Worm (Caenorhabditis elegans) whole organism, L4/young adult: ENCODE results near the gene C48B4.7.

Experiments
- W03F9.2 ChIP-seq: fragments of 150-350 bp; optimal IDR thresholded peaks from 2 replicates; lab custom pipeline; 2014; ENCODE audit warnings: missing biosample characterization, missing genetic modification characterization
- dao-5 ChIP-seq: sonication (generic microtip); optimal IDR thresholded peaks from 2 replicates; lab custom pipeline; 2016; ENCODE audit warnings: missing genotype, missing genetic modification characterization, moderate library complexity, missing compliant biosample characterization
- him-1 ChIP-seq: sonication (generic microtip); optimal IDR thresholded peaks from 2 replicates; lab custom pipeline; 2016; ENCODE audit warnings: missing genotype, missing genetic modification reagents, missing genetic modification characterization, missing compliant biosample characterization

Gene C48B4.7

ce11 chrIII:9526851-9527250, 32.4 kb downstream of the C48B4.7 start, which contains the start of gene ZK1098.6:
Gene ZK1098.6, plus strand, starts transcription at chrIII:9527151.
- TF ChIP-seq dao-5 (tag; lab: Kevin White, UChicago) (no peak), him-1 (tag; lab: Kevin White, UChicago) (no peak), W03F9.2 (tag; lab: Kevin White, UChicago) (no peak)

ce11 chrIII:9525252-9525651, 34.0 kb downstream of the C48B4.7 start, which contains the start of gene trpp-3:
Gene trpp-3, plus strand, starts transcription at chrIII:9525552.
- TF ChIP-seq W03F9.2 (tag; lab: Kevin White, UChicago) (no peak), him-1 (tag; lab: Kevin White, UChicago) (no peak), dao-5 (tag; lab: Kevin White, UChicago) (no peak)

- TF ChIP-seq him-1 (tag; lab: Kevin White, UChicago), result no peak
- TF ChIP-seq W03F9.2 (tag; lab: Kevin White, UChicago), result no peak
- TF ChIP-seq dao-5 (tag; lab: Kevin White, UChicago), result no peak
Observed at ce11 chrIII:9523581-9523980, 35.6 kb downstream of the C48B4.7 start, which contains the start of gene mrps-23. Gene mrps-23, minus strand, starts transcription at chrIII:9523672.

ce11 chrIII:9521410-9522090, 37.7 kb downstream of the C48B4.7 start, which contains the start of the genes clu-1 and prp-40:
Gene clu-1, minus strand, starts transcription at chrIII:9521460.
Gene prp-40, plus strand, starts transcription at chrIII:9522075.
- TF ChIP-seq W03F9.2 (tag; lab: Kevin White, UChicago) (peak; percentile 95), dao-5 (tag; lab: Kevin White, UChicago) (no peak)

- no peak for TF ChIP-seq him-1 (tag; lab: Kevin White, UChicago)
- no peak for TF ChIP-seq dao-5 (tag; lab: Kevin White, UChicago)
- TF ChIP-seq W03F9.2 (tag; lab: Kevin White, UChicago), result no peak
Observed at ce11 chrIII:9516148-9516547, 43.1 kb downstream of the C48B4.7 start, which contains the start of gene F55H2.7. Gene F55H2.7, minus strand, starts transcription at chrIII:9516248.

ce11 chrIII:9513569-9513968, 45.7 kb downstream of the C48B4.7 start, which contains the start of gene F55H2.8:
Gene F55H2.8, plus strand, starts transcription at chrIII:9513869.
- TF ChIP-seq dao-5 (tag; lab: Kevin White, UChicago) (no peak), W03F9.2 (tag; lab: Kevin White, UChicago) (no peak), him-1 (tag; lab: Kevin White, UChicago) (no peak)

ce11 chrIII:9513006-9513405, 46.2 kb downstream of the C48B4.7 start:
- TF ChIP-seq W03F9.2 (tag; lab: Kevin White, UChicago), result no peak
- TF ChIP-seq dao-5 (tag; lab: Kevin White, UChicago), result no peak

- TF ChIP-seq him-1 (tag; lab: Kevin White, UChicago) (no peak), dao-5 (tag; lab: Kevin White, UChicago) (no peak)
Observed at ce11 chrIII:9511660-9512059, 47.6 kb downstream of the C48B4.7 start.

ce11 chrIII:9511055-9511520, 48.1 kb downstream of the C48B4.7 start, which contains the start of gene F55H2.5:
Gene F55H2.5, plus strand, starts transcription at chrIII:9511470.
- TF ChIP-seq dao-5 (tag; lab: Kevin White, UChicago), result no peak
- no peak for TF ChIP-seq him-1 (tag; lab: Kevin White, UChicago)
- TF ChIP-seq W03F9.2 (tag; lab: Kevin White, UChicago), result no peak

- TF ChIP-seq dao-5 (tag; lab: Kevin White, UChicago) (peak; percentile 46), him-1 (tag; lab: Kevin White, UChicago) (no peak)
Observed at ce11 chrIII:9509764-9510370, 49.4 kb downstream of the C48B4.7 start.
